Fruit fly (Drosophila melanogaster) whole organism, embryonic: ENCODE data around the gene Dic2.

Experiments used
- Ada2b ChIP-seq: fragments of 200-800 bp; sonication (Bioruptor generic); IDR thresholded peaks from 2 replicates; pipeline ENCODE4 v1.3.6; 2022; ENCODE audit warnings: missing biosample characterization, missing genetic modification characterization
- CG15514 ChIP-seq: fragments of 200-800 bp; sonication (Bioruptor generic); optimal IDR thresholded peaks from 3 replicates; lab custom pipeline; 2017; ENCODE audit warnings: missing biosample characterization, missing genetic modification characterization, mild to moderate bottlenecking, moderate library complexity, missing genetic modification reagents
- CG34422 ChIP-seq: fragments of 200-800 bp; sonication (Bioruptor generic); IDR thresholded peaks from 3 replicates; pipeline ENCODE4 v1.3.6; 2022; ENCODE audit warnings: missing biosample characterization, missing genetic modification characterization
- CG3838 ChIP-seq: fragments of 200-800 bp; sonication (Bioruptor generic); optimal IDR thresholded peaks from 3 replicates; lab custom pipeline; 2016; ENCODE audit warnings: missing biosample characterization, missing genetic modification characterization
- NK7.1 ChIP-seq: fragments of 200-800 bp; sonication (Bioruptor generic); optimal IDR thresholded peaks from 3 replicates; lab custom pipeline; 2016; ENCODE audit warnings: missing biosample characterization, missing genetic modification characterization
- az2 ChIP-seq: fragments of 200-800 bp; sonication (Bioruptor generic); optimal IDR thresholded peaks from 3 replicates; lab custom pipeline; 2016; ENCODE audit warnings: missing biosample characterization, missing genetic modification characterization
- bcd ChIP-seq: fragments of 200-800 bp; sonication (Bioruptor generic); optimal IDR thresholded peaks from 2 replicates; lab custom pipeline; 2017; ENCODE audit warnings: missing biosample characterization, mild to moderate bottlenecking, missing genetic modification characterization
- luna ChIP-seq: fragments of 200-800 bp; sonication (Bioruptor generic); optimal IDR thresholded peaks from 2 replicates; lab custom pipeline; 2016; ENCODE audit warnings: missing biosample characterization, missing genetic modification characterization

DNA sequence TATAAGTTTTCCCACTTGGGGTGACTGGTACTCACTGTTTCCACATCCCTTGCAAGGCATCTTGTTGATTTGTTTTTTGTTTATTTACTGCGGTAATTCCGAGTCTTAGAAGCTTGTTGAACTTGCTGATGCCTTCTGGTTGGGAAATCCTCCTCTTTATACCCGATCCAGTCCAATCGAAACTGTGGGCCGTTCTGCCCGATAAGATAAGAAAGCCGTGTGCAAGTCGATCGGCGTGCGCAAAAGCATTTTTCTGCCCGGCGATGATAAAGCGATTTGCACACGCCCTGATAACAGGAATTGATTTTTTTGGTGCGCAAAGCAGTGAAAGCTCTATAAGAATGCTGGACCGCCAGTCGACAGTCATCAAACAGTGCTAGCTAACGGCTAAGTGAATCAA lies 33.3 kb upstream of the Dic2 start, which contains the start of the genes MtnE and MtnD:
- TF ChIP-seq az2 (GFP tag; lab: Kevin White, UChicago) = no peak
- no peak for TF ChIP-seq CG3838
- no peak for TF ChIP-seq Ada2b
- TF ChIP-seq NK7.1 (GFP tag; lab: Kevin White, UChicago) = no peak
- no peak for TF ChIP-seq CG15514 (GFP tag; lab: Kevin White, UChicago)
- TF ChIP-seq CG34422 (GFP tag; lab: Robert Waterston, UW) = no peak
- no peak for TF ChIP-seq luna
- TF ChIP-seq bcd = no peak
